Fruit fly (Drosophila melanogaster) whole organism, embryonic: ENCODE data around the gene Cat.
A peak's percentile ranks its signal among the peaks of the same experiment; 100 is the strongest.

Source experiments
- Antp ChIP-seq: fragments of 200-800 bp; sonication (Bioruptor generic); optimal IDR thresholded peaks from 3 replicates; lab custom pipeline; 2016; ENCODE audit warnings: missing biosample characterization, missing genetic modification characterization
- BEAF-32 ChIP-seq: fragments of 200-800 bp; sonication (Bioruptor generic); optimal IDR thresholded peaks from 3 replicates; lab custom pipeline; 2017; ENCODE audit warnings: missing biosample characterization, missing genetic modification characterization, mild to moderate bottlenecking, moderate library complexity, missing genetic modification reagents
- CG10979 ChIP-seq: fragments of 200-800 bp; sonication (Bioruptor generic); optimal IDR thresholded peaks from 2 replicates; lab custom pipeline; 2018; ENCODE audit warnings: missing biosample characterization, mild to moderate bottlenecking, missing genetic modification characterization, moderate library complexity
- CG12659 ChIP-seq: fragments of 200-800 bp; sonication (Bioruptor generic); optimal IDR thresholded peaks from 3 replicates; lab custom pipeline; 2017; ENCODE audit warnings: mild to moderate bottlenecking, missing biosample characterization, missing genetic modification reagents, missing genetic modification characterization
- CG12744 ChIP-seq: fragments of 200-800 bp; sonication (Bioruptor generic); optimal IDR thresholded peaks from 2 replicates; lab custom pipeline; 2016; ENCODE audit warnings: missing biosample characterization, missing genetic modification characterization
- CG12942 ChIP-seq: fragments of 200-800 bp; sonication (Bioruptor generic); optimal IDR thresholded peaks from 3 replicates; lab custom pipeline; 2016; ENCODE audit warnings: missing biosample characterization, missing genetic modification characterization
- CG14014 ChIP-seq: fragments of 200-800 bp; sonication (Bioruptor generic); IDR thresholded peaks from 2 replicates; pipeline ENCODE4 v1.3.6; 2022; ENCODE audit warnings: missing biosample characterization, missing genetic modification characterization
- CG14050 ChIP-seq: fragments of 200-800 bp; sonication (Bioruptor generic); IDR thresholded peaks from 3 replicates; pipeline ENCODE4 v1.3.6; 2022; ENCODE audit warnings: missing biosample characterization, missing genetic modification characterization
- CG14441 ChIP-seq: fragments of 200-800 bp; sonication (Bioruptor generic); IDR thresholded peaks from 2 replicates; pipeline ENCODE4 v1.3.6; 2022; ENCODE audit warnings: missing biosample characterization, missing genetic modification characterization
- CG14667 ChIP-seq: fragments of 200-800 bp; sonication (Bioruptor generic); IDR thresholded peaks from 2 replicates; pipeline ENCODE4 v1.3.6; 2022; ENCODE audit warnings: missing biosample characterization, missing genetic modification characterization
- CG1602 ChIP-seq: fragments of 200-800 bp; sonication (Bioruptor generic); optimal IDR thresholded peaks from 3 replicates; lab custom pipeline; 2016; ENCODE audit warnings: missing biosample characterization, missing genetic modification characterization
- CG17328 ChIP-seq: fragments of 200-800 bp; sonication (Bioruptor generic); IDR thresholded peaks from 2 replicates; pipeline ENCODE4 v1.3.6; 2022; ENCODE audit warnings: missing biosample characterization, missing genetic modification characterization
- CG17829 ChIP-seq: fragments of 200-800 bp; optimal IDR thresholded peaks from 2 replicates; lab custom pipeline; 2019; ENCODE audit warnings: missing biosample characterization, mild to moderate bottlenecking, missing genetic modification characterization, moderate library complexity
- CG18011 ChIP-seq: fragments of 200-800 bp; sonication (Bioruptor generic); optimal IDR thresholded peaks from 2 replicates; lab custom pipeline; 2017; ENCODE audit warnings: missing biosample characterization, missing genetic modification characterization, mild to moderate bottlenecking, moderate library complexity, missing genotype
- CG32532 ChIP-seq: fragments of 200-800 bp; sonication (Bioruptor generic); IDR thresholded peaks from 2 replicates; pipeline ENCODE4 v1.3.6; 2022; ENCODE audit warnings: missing biosample characterization, missing genetic modification characterization
- CG3847 ChIP-seq: fragments of 200-800 bp; sonication (Bioruptor generic); IDR thresholded peaks from 2 replicates; pipeline ENCODE4 v1.3.6; 2022; ENCODE audit warnings: missing biosample characterization, missing genetic modification characterization
- CG4617 ChIP-seq: fragments of 200-800 bp; sonication (Bioruptor generic); optimal IDR thresholded peaks from 3 replicates; lab custom pipeline; 2016; ENCODE audit warnings: missing biosample characterization, missing genetic modification characterization, borderline replicate concordance
- CG6765 ChIP-seq: fragments of 200-800 bp; sonication (Bioruptor generic); optimal IDR thresholded peaks from 3 replicates; lab custom pipeline; 2017; ENCODE audit warnings: missing biosample characterization, mild to moderate bottlenecking, missing genetic modification characterization
- CG6854 ChIP-seq: fragments of 200-800 bp; sonication (Bioruptor generic); optimal IDR thresholded peaks from 3 replicates; lab custom pipeline; 2017; ENCODE audit warnings: missing biosample characterization, mild to moderate bottlenecking, missing genetic modification characterization
- CG7556 ChIP-seq: fragments of 200-800 bp; sonication (Bioruptor generic); optimal IDR thresholded peaks from 2 replicates; lab custom pipeline; 2017; ENCODE audit warnings: missing biosample characterization, mild to moderate bottlenecking, missing genetic modification characterization
- CG8478 ChIP-seq: fragments of >200 bp; optimal IDR thresholded peaks from 2 replicates; lab custom pipeline; 2018
- CG8765 ChIP-seq: fragments of 200-800 bp; sonication (Bioruptor generic); IDR thresholded peaks from 2 replicates; pipeline ENCODE4 v1.3.6; 2022; ENCODE audit warnings: missing biosample characterization, missing genetic modification characterization
- Doc3 ChIP-seq: fragments of 200-800 bp; sonication (Bioruptor generic); IDR thresholded peaks from 3 replicates; pipeline ENCODE4 v1.3.6; 2022; ENCODE audit warnings: missing biosample characterization, missing genetic modification characterization; ENCODE audit not compliant: partially characterized antibody
- E2f2 ChIP-seq: fragments of 200-800 bp; sonication (Bioruptor generic); IDR thresholded peaks from 2 replicates; pipeline ENCODE4 v1.3.6; 2022; ENCODE audit warnings: missing biosample characterization, missing genetic modification characterization
- Jarid2 ChIP-seq: fragments of 200-800 bp; sonication (Bioruptor generic); optimal IDR thresholded peaks from 3 replicates; lab custom pipeline; 2017; ENCODE audit warnings: mild to moderate bottlenecking, missing biosample characterization, missing genetic modification reagents, missing genetic modification characterization
- Lpt ChIP-seq: fragments of >200 bp; optimal IDR thresholded peaks from 2 replicates; lab custom pipeline; 2018; ENCODE audit warnings: missing biosample characterization, missing genetic modification characterization
- MESR4 ChIP-seq: fragments of 200-800 bp; sonication (Bioruptor generic); optimal IDR thresholded peaks from 2 replicates; lab custom pipeline; 2018; ENCODE audit warnings: missing biosample characterization, mild to moderate bottlenecking, missing genetic modification characterization, moderate library complexity
- MTF-1 ChIP-seq: fragments of 200-800 bp; sonication (Bioruptor generic); optimal IDR thresholded peaks from 2 replicates; lab custom pipeline; 2018; ENCODE audit warnings: missing biosample characterization, mild to moderate bottlenecking, missing genetic modification characterization, borderline replicate concordance
- Max ChIP-seq: fragments of 200-800 bp; sonication (Bioruptor generic); optimal IDR thresholded peaks from 2 replicates; lab custom pipeline; 2016; ENCODE audit warnings: missing biosample characterization, mild to moderate bottlenecking, missing genetic modification characterization
- Opbp ChIP-seq: fragments of 200-800 bp; sonication (Bioruptor generic); IDR thresholded peaks from 3 replicates; pipeline ENCODE4 v1.3.6; 2022; ENCODE audit warnings: missing biosample characterization, missing genetic modification characterization; ENCODE audit not compliant: partially characterized antibody
- Rfx ChIP-seq: fragments of 200-800 bp; sonication (Bioruptor generic); IDR thresholded peaks from 2 replicates; pipeline ENCODE4 v1.3.6; 2022; ENCODE audit warnings: missing biosample characterization, missing genetic modification characterization
- Rx ChIP-seq: fragments of 200-800 bp; sonication (Bioruptor generic); IDR thresholded peaks from 2 replicates; pipeline ENCODE4 v1.3.6; 2022; ENCODE audit warnings: missing biosample characterization, missing genetic modification characterization
- Sry-β ChIP-seq: fragments of 200-800 bp; sonication (Bioruptor generic); optimal IDR thresholded peaks from 2 replicates; lab custom pipeline; 2018; ENCODE audit warnings: missing biosample characterization, mild to moderate bottlenecking, missing genetic modification characterization, moderate library complexity
- YL-1 ChIP-seq: fragments of 200-800 bp; sonication (Bioruptor generic); optimal IDR thresholded peaks from 3 replicates; lab custom pipeline; 2017; ENCODE audit warnings: missing biosample characterization, mild to moderate bottlenecking, missing genetic modification characterization
- az2 ChIP-seq: fragments of 200-800 bp; sonication (Bioruptor generic); optimal IDR thresholded peaks from 3 replicates; lab custom pipeline; 2016; ENCODE audit warnings: missing biosample characterization, missing genetic modification characterization
- dmrt11E ChIP-seq: fragments of 200-800 bp; sonication (Bioruptor generic); optimal IDR thresholded peaks from 3 replicates; lab custom pipeline; 2018; ENCODE audit warnings: missing biosample characterization, mild to moderate bottlenecking, missing genetic modification characterization, moderate library complexity
- dmrt99B ChIP-seq: fragments of 200-800 bp; sonication (Bioruptor generic); optimal IDR thresholded peaks from 2 replicates; lab custom pipeline; 2018; ENCODE audit warnings: missing biosample characterization, mild to moderate bottlenecking, missing genetic modification characterization, moderate library complexity
- ftz-f1 ChIP-seq: fragments of 200-800 bp; sonication (Bioruptor generic); optimal IDR thresholded peaks from 2 replicates; lab custom pipeline; 2016; ENCODE audit warnings: missing biosample characterization, missing genetic modification characterization
- lilli ChIP-seq: fragments of 200-800 bp; sonication (Bioruptor generic); optimal IDR thresholded peaks from 3 replicates; lab custom pipeline; 2016; ENCODE audit warnings: missing biosample characterization, missing genetic modification characterization
- lmd ChIP-seq: fragments of 200-800 bp; sonication (Bioruptor generic); IDR thresholded peaks from 2 replicates; pipeline ENCODE4 v1.3.6; 2022; ENCODE audit warnings: missing biosample characterization, missing genetic modification characterization
- nerfin-1 ChIP-seq: fragments of 200-800 bp; sonication (Bioruptor generic); optimal IDR thresholded peaks from 3 replicates; lab custom pipeline; 2019; ENCODE audit warnings: missing biosample characterization, mild to moderate bottlenecking, missing genetic modification characterization, moderate library complexity
- oc ChIP-seq: fragments of 200-800 bp; sonication (Bioruptor generic); optimal IDR thresholded peaks from 2 replicates; lab custom pipeline; 2018; ENCODE audit warnings: missing biosample characterization, mild to moderate bottlenecking, missing genetic modification characterization, moderate library complexity
- odd ChIP-seq: fragments of 200-800 bp; sonication (Bioruptor generic); optimal IDR thresholded peaks from 2 replicates; lab custom pipeline; 2017; ENCODE audit warnings: missing biosample characterization, mild to moderate bottlenecking, missing genetic modification characterization
- pfk ChIP-seq: fragments of 200-800 bp; sonication (Bioruptor generic); optimal IDR thresholded peaks from 2 replicates; lab custom pipeline; 2018; ENCODE audit warnings: missing biosample characterization, mild to moderate bottlenecking, missing genetic modification characterization, moderate library complexity
- phol ChIP-seq: fragments of 200-800 bp; sonication (Bioruptor generic); optimal IDR thresholded peaks from 3 replicates; lab custom pipeline; 2018; ENCODE audit warnings: missing biosample characterization, mild to moderate bottlenecking, missing genetic modification characterization, moderate library complexity
- prd ChIP-seq, 3 experiments: fragments of >200 bp in 2 of 3; fragments of 200-800 bp in 1 of 3; sonication (Bioruptor generic) in 1 of 3; optimal IDR thresholded peaks in 2 of 3; IDR thresholded peaks in 1 of 3; 2 replicates in 2 of 3; 3 replicates in 1 of 3; pipeline versions ENCODE4 v1.3.6 to Lab custom; 2017 to 2022; ENCODE audit warnings: missing biosample characterization in 1 of 3, missing genetic modification characterization in 1 of 3
- sisA ChIP-seq: fragments of 200-800 bp; sonication (Bioruptor generic); IDR thresholded peaks from 2 replicates; pipeline ENCODE4 v1.3.6; 2022; ENCODE audit warnings: missing biosample characterization, missing genetic modification characterization
- sna ChIP-seq: fragments of 200-800 bp; sonication (Bioruptor generic); IDR thresholded peaks from 2 replicates; pipeline ENCODE4 v1.3.6; 2022; ENCODE audit warnings: missing biosample characterization, missing genetic modification characterization; ENCODE audit not compliant: partially characterized antibody
- unpg ChIP-seq: fragments of 200-800 bp; sonication (Bioruptor generic); optimal IDR thresholded peaks from 3 replicates; lab custom pipeline; 2018; ENCODE audit warnings: missing biosample characterization, mild to moderate bottlenecking, missing genetic modification characterization, moderate library complexity
- z ChIP-seq: fragments of 200-800 bp; sonication (Bioruptor generic); IDR thresholded peaks from 3 replicates; pipeline ENCODE4 v1.3.6; 2022; ENCODE audit warnings: missing biosample characterization, missing genetic modification characterization

The Cat gene

dm6 chr3L:18870027-18870426, 47.6 kb downstream of the Cat start, which contains the start of gene Blos3 (continued):
- TF ChIP-seq sisA (GFP tag; lab: Robert Waterston, UW) (peak; percentile 14; the same call in 1 of the 2 replicates), CG12659 (GFP tag; lab: Kevin White, UChicago) (peak; percentile 32), CG32532 (0 out of 2 replicates have a peak, but pooled peaks have one; percentile 16), lilli (peak; percentile 70), odd (GFP tag; lab: Kevin White, UChicago) (no peak), Antp (GFP tag; lab: Kevin White, UChicago) (peak; percentile 54), CG14050 (GFP tag; lab: Robert Waterston, UW) (no peak), CG7556 (GFP tag; lab: Kevin White, UChicago) (peak; percentile 37), CG1602 (peak; percentile 28), Sry-β (no peak), Jarid2 (GFP tag; lab: Kevin White, UChicago) (no peak), unpg (GFP tag; lab: Kevin White, UChicago) (no peak), CG17328 (GFP tag; lab: Robert Waterston, UW) (peak; percentile 27; the same call in 1 of the 2 replicates), ftz-f1 (GFP tag; lab: Kevin White, UChicago) (no peak), MESR4 (GFP tag; lab: Kevin White, UChicago) (peak; percentile 52), CG6765 (GFP tag; lab: Kevin White, UChicago) (no peak), MTF-1 (peak; percentile 11), dmrt99B (tag; lab: Kevin White, UChicago) (no peak), Doc3 (no peak), CG14441 (GFP tag; lab: Robert Waterston, UW) (no peak), oc (tag; lab: Kevin White, UChicago) (no peak), CG8478 (lab: Kevin White, UChicago) (no peak)

dm6 chr3L:18872440-18872839, 50.0 kb downstream of the Cat start, which contains the start of the genes Rad9 and Uggt:
Rad9 (minus strand) TSS chr3L:18872553.
Uggt (plus strand) TSS chr3L:18872747.
- no peak for TF ChIP-seq lmd
- TF ChIP-seq BEAF-32 (GFP tag; lab: Kevin White, UChicago) = peak; percentile 19
- peak; percentile 45 for TF ChIP-seq CG3847 (GFP tag; lab: Robert Waterston, UW)
- TF ChIP-seq CG14667 (GFP tag; lab: Robert Waterston, UW) = no peak
- peak; percentile 27 for TF ChIP-seq nerfin-1 (tag; lab: Kevin White, UChicago)
- peak; percentile 51 for TF ChIP-seq CG10979 (tag; lab: Kevin White, UChicago)
- TF ChIP-seq YL-1 (GFP tag; lab: Kevin White, UChicago) = peak; percentile 22
- TF ChIP-seq Max (GFP tag; lab: Kevin White, UChicago) = peak; percentile 53
- peak; percentile 56; the same call in 1 of the 2 replicates for TF ChIP-seq sna (GFP tag; lab: Robert Waterston, UW)
- no peak for TF ChIP-seq prd (optimal IDR thresholded peaks at IDR 0.05; lab: Kevin White, UChicago)
- 0 out of 3 replicates have a peak, but pooled peaks have one; percentile 29 for TF ChIP-seq prd (GFP tag; IDR thresholded peaks at IDR 0.05; lab: Robert Waterston, UW)
- TF ChIP-seq E2f2 (GFP tag; lab: Robert Waterston, UW) = peak; percentile 75
- no peak for TF ChIP-seq Rx (GFP tag; lab: Robert Waterston, UW)
- TF ChIP-seq CG18011 (GFP tag; lab: Kevin White, UChicago) = no peak
- TF ChIP-seq CG17829 = peak; percentile 53
- TF ChIP-seq pfk (GFP tag; lab: Kevin White, UChicago) = peak; percentile 20
- no peak for TF ChIP-seq CG14014 (GFP tag; lab: Robert Waterston, UW)
- TF ChIP-seq dmrt11E (tag; lab: Kevin White, UChicago) = peak; percentile 18
- peak; percentile 20 for TF ChIP-seq az2 (GFP tag; lab: Kevin White, UChicago)
- no peak for TF ChIP-seq CG6854 (GFP tag; lab: Kevin White, UChicago)
- TF ChIP-seq z (GFP tag; lab: Robert Waterston, UW) = no peak
- TF ChIP-seq CG4617 (GFP tag; lab: Kevin White, UChicago) = peak; percentile 59
- TF ChIP-seq phol (tag; lab: Kevin White, UChicago) = peak; percentile 54
- 0 out of 2 replicates have a peak, but pooled peaks have one; percentile 16 for TF ChIP-seq Rfx (GFP tag; lab: Robert Waterston, UW)
- TF ChIP-seq CG12942 (GFP tag; lab: Kevin White, UChicago) = peak; percentile 12
- TF ChIP-seq Lpt (GFP tag; lab: Kevin White, UChicago) = no peak
- TF ChIP-seq CG8765 = no peak
- TF ChIP-seq Opbp = no peak
- no peak for TF ChIP-seq CG12744 (GFP tag; lab: Kevin White, UChicago)
- peak; percentile 28 for TF ChIP-seq MESR4 (GFP tag; lab: Kevin White, UChicago)
